Fruit fly (Drosophila melanogaster) whole organism, embryonic: ENCODE measurements around the gene Act87E.

Experiments used
- Abd-B ChIP-seq: fragments of 200-800 bp; sonication (Bioruptor generic); optimal IDR thresholded peaks from 2 replicates; lab custom pipeline; 2018; ENCODE audit warnings: missing biosample characterization, mild to moderate bottlenecking, missing genetic modification characterization, moderate library complexity
- CG11247 ChIP-seq: fragments of 200-800 bp; sonication (Bioruptor generic); IDR thresholded peaks from 2 replicates; pipeline ENCODE4 v1.3.6; 2022; ENCODE audit warnings: missing biosample characterization, missing genetic modification characterization
- CG16779 ChIP-seq: fragments of 200-800 bp; sonication (Bioruptor generic); IDR thresholded peaks from 2 replicates; pipeline ENCODE4 v1.3.6; 2022; ENCODE audit warnings: missing biosample characterization, missing genetic modification characterization
- CG17612 ChIP-seq: fragments of 200-800 bp; sonication (Bioruptor generic); IDR thresholded peaks from 2 replicates; pipeline ENCODE4 v1.3.6; 2022; ENCODE audit warnings: missing biosample characterization, missing genetic modification characterization
- CG18619 ChIP-seq: fragments of 200-800 bp; sonication (Bioruptor generic); optimal IDR thresholded peaks from 3 replicates; lab custom pipeline; 2017; ENCODE audit warnings: missing biosample characterization, mild to moderate bottlenecking, missing genetic modification characterization
- CG34376 ChIP-seq: fragments of 200-800 bp; sonication (Bioruptor generic); optimal IDR thresholded peaks from 2 replicates; lab custom pipeline; 2018; ENCODE audit warnings: missing biosample characterization, mild to moderate bottlenecking, missing genetic modification characterization
- CG5245 ChIP-seq: fragments of 200-800 bp; sonication (Bioruptor generic); optimal IDR thresholded peaks from 3 replicates; lab custom pipeline; 2016; ENCODE audit warnings: missing biosample characterization, missing genetic modification characterization
- CG6689 ChIP-seq: fragments of 200-800 bp; sonication (Bioruptor generic); IDR thresholded peaks from 2 replicates; pipeline ENCODE4 v1.3.6; 2022; ENCODE audit warnings: missing biosample characterization, missing genetic modification characterization
- CG6854 ChIP-seq: fragments of 200-800 bp; sonication (Bioruptor generic); optimal IDR thresholded peaks from 3 replicates; lab custom pipeline; 2017; ENCODE audit warnings: missing biosample characterization, mild to moderate bottlenecking, missing genetic modification characterization
- CG7928 ChIP-seq: fragments of 200-800 bp; sonication (Bioruptor generic); optimal IDR thresholded peaks from 2 replicates; lab custom pipeline; 2017; ENCODE audit warnings: missing biosample characterization, mild to moderate bottlenecking, missing genetic modification characterization
- CG8478 ChIP-seq: fragments of >200 bp; optimal IDR thresholded peaks from 2 replicates; lab custom pipeline; 2018
- Chrac-16 ChIP-seq: fragments of 200-800 bp; sonication (Bioruptor generic); optimal IDR thresholded peaks from 3 replicates; lab custom pipeline; 2016; ENCODE audit warnings: missing biosample characterization, missing genetic modification characterization
- Deaf1 ChIP-seq: fragments of 200-800 bp; optimal IDR thresholded peaks from 3 replicates; lab custom pipeline; 2019; ENCODE audit warnings: missing biosample characterization, mild to moderate bottlenecking, missing genetic modification characterization, moderate library complexity
- Dfd ChIP-seq, 2 experiments: fragments of >200 bp; optimal IDR thresholded peaks; 2 replicates each; lab custom pipeline; 2017; ENCODE audit warnings: missing biosample characterization in 2 of 2, missing genetic modification characterization in 2 of 2
- Dp ChIP-seq: fragments of 200-800 bp; sonication (Bioruptor generic); optimal IDR thresholded peaks from 2 replicates; lab custom pipeline; 2018; ENCODE audit warnings: missing biosample characterization, mild to moderate bottlenecking, missing genetic modification characterization, moderate library complexity
- Ets65A ChIP-seq: fragments of 200-800 bp; sonication (Bioruptor generic); peaks from one replicate; lab custom pipeline; 2016; ENCODE audit warnings: missing biosample characterization, missing genetic modification characterization
- Hey ChIP-seq: fragments of 200-800 bp; sonication (Bioruptor generic); optimal IDR thresholded peaks from 3 replicates; lab custom pipeline; 2018; ENCODE audit warnings: missing biosample characterization, mild to moderate bottlenecking, missing genetic modification characterization
- Kr ChIP-seq: fragments of 200-800 bp; sonication (Bioruptor generic); optimal IDR thresholded peaks from 2 replicates; lab custom pipeline; 2017; ENCODE audit warnings: missing biosample characterization, mild to moderate bottlenecking, missing genetic modification characterization
- Max ChIP-seq: fragments of 200-800 bp; sonication (Bioruptor generic); optimal IDR thresholded peaks from 2 replicates; lab custom pipeline; 2016; ENCODE audit warnings: missing biosample characterization, mild to moderate bottlenecking, missing genetic modification characterization
- Nf-YB ChIP-seq: fragments of 200-800 bp; sonication (Bioruptor generic); optimal IDR thresholded peaks from 3 replicates; lab custom pipeline; 2019; ENCODE audit warnings: missing biosample characterization, mild to moderate bottlenecking, missing genetic modification characterization, moderate library complexity
- Nf-YC ChIP-seq: fragments of 200-800 bp; optimal IDR thresholded peaks from 3 replicates; lab custom pipeline; 2019; ENCODE audit warnings: missing biosample characterization, mild to moderate bottlenecking, missing genetic modification characterization, moderate library complexity
- amos ChIP-seq: fragments of 200-800 bp; sonication (Bioruptor generic); IDR thresholded peaks from 2 replicates; pipeline ENCODE4 v1.3.6; 2022; ENCODE audit warnings: missing biosample characterization, missing genetic modification characterization; ENCODE audit not compliant: partially characterized antibody
- cg ChIP-seq: fragments of 200-800 bp; sonication (Bioruptor generic); optimal IDR thresholded peaks from 3 replicates; lab custom pipeline; 2019; ENCODE audit warnings: missing biosample characterization, mild to moderate bottlenecking, missing genetic modification characterization, moderate library complexity
- fru ChIP-seq: fragments of >200 bp; optimal IDR thresholded peaks from 2 replicates; lab custom pipeline; 2017
- grn ChIP-seq: fragments of 200-800 bp; sonication (Bioruptor generic); optimal IDR thresholded peaks from 3 replicates; lab custom pipeline; 2017; ENCODE audit warnings: missing biosample characterization, missing genetic modification characterization
- hbn ChIP-seq: fragments of 200-800 bp; sonication (Bioruptor generic); IDR thresholded peaks from 2 replicates; pipeline ENCODE4 v1.3.6; 2022; ENCODE audit warnings: missing biosample characterization, missing genetic modification characterization; ENCODE audit not compliant: partially characterized antibody
- lilli ChIP-seq: fragments of 200-800 bp; sonication (Bioruptor generic); optimal IDR thresholded peaks from 3 replicates; lab custom pipeline; 2016; ENCODE audit warnings: missing biosample characterization, missing genetic modification characterization
- prd ChIP-seq, 3 experiments: fragments of >200 bp in 2 of 3; fragments of 200-800 bp in 1 of 3; sonication (Bioruptor generic) in 1 of 3; optimal IDR thresholded peaks in 2 of 3; IDR thresholded peaks in 1 of 3; 2 replicates in 2 of 3; 3 replicates in 1 of 3; pipeline versions ENCODE4 v1.3.6 to Lab custom; 2017 to 2022; ENCODE audit warnings: missing biosample characterization in 1 of 3, missing genetic modification characterization in 1 of 3
- salm ChIP-seq: fragments of 200-800 bp; sonication (Bioruptor generic); optimal IDR thresholded peaks from 2 replicates; lab custom pipeline; 2018; ENCODE audit warnings: missing biosample characterization, mild to moderate bottlenecking, missing genetic modification characterization
- sens ChIP-seq: fragments of 200-800 bp; sonication (Bioruptor generic); peaks from one replicate; lab custom pipeline; 2016; ENCODE audit warnings: missing biosample characterization, missing genetic modification characterization
- sr ChIP-seq: fragments of 200-800 bp; sonication (Bioruptor generic); IDR thresholded peaks from 3 replicates; pipeline ENCODE4 v1.3.6; 2022; ENCODE audit warnings: missing biosample characterization, missing genetic modification characterization
- sug ChIP-seq: fragments of 200-800 bp; optimal IDR thresholded peaks from 2 replicates; lab custom pipeline; 2019; ENCODE audit warnings: missing biosample characterization, mild to moderate bottlenecking, missing genetic modification characterization, moderate library complexity
- twi ChIP-seq: fragments of 200-800 bp; optimal IDR thresholded peaks from 2 replicates; lab custom pipeline; 2019; ENCODE audit warnings: missing biosample characterization, mild to moderate bottlenecking, missing genetic modification characterization, moderate library complexity

The Act87E gene

dm6 chr3R:13388160-13388870, 37.5 kb upstream of the Act87E start, which contains the start of gene CG9799 (continued):
- TF ChIP-seq sens (GFP tag; lab: Kevin White, UChicago) (peak; percentile 36), fru (lab: Kevin White, UChicago) (no peak), CG17612 (GFP tag; lab: Robert Waterston, UW) (0 out of 2 replicates have a peak, but pooled peaks have one; percentile 10), Max (GFP tag; lab: Kevin White, UChicago) (peak; percentile 93), grn (GFP tag; lab: Kevin White, UChicago) (no peak), lilli (GFP tag; lab: Kevin White, UChicago) (no peak), Dp (GFP tag; lab: Kevin White, UChicago) (peak; percentile 92)

DNA sequence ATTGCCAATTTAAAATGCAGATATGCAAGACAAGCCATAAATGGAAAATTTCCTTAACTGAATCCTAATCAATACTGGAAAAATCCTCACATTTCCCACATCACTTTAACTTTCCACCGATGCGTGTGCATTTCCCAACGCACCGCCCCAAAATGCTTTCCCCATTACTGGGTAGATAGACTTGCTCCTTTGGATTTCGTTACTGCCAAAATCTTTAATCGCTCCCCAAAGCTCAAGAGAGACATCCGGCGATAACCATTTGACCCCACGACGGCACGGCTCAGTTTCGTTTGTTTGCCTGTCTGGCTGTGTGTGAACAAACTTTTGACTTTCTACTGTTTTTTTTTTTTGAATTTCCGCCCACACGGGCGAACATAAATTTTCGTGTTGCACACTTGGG, 35.3 kb upstream of the Act87E start:
- TF ChIP-seq CG5245 (no peak), Nf-YB (GFP tag; lab: Kevin White, UChicago) (no peak), salm (no peak), CG18619 (GFP tag; lab: Kevin White, UChicago) (no peak), CG16779 (GFP tag; lab: Robert Waterston, UW) (no peak), twi (tag; lab: Kevin White, UChicago) (no peak), CG6854 (GFP tag; lab: Kevin White, UChicago) (no peak), Kr (GFP tag; lab: Kevin White, UChicago) (no peak), Hey (tag; lab: Kevin White, UChicago) (no peak)
- TF ChIP-seq, all 482 proteins: peak for 0

dm6 chr3R:13393009-13393408, 32.8 kb upstream of the Act87E start:
- TF ChIP-seq salm, result no peak
- peak; percentile 5 for TF ChIP-seq CG34376

DNA sequence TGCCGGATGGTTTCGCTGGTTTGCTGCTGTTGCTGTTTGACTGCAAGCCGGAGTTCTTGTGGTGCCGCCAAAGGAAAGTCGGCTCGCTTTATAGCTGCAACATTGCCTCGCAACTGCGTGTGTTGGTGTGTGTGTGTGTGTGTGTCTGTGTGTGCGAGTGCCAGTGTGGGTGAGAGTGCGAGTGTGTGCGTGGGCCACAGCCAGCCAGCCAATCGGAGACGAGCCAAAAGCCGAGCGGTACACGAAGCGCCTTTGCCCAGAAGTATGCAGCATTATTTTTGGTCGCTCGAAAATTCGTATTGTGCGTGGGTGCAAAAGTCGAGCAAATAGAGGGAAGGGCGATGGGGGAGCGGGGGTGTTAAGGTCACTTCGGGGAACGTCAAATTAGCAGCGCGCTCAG, 30.6 kb upstream of the Act87E start, which contains the start of gene CCHa2:
Gene CCHa2 (minus strand): TSS at position 65 of the 400 bp plus-strand sequence.
- no peak for TF ChIP-seq prd (optimal IDR thresholded peaks at IDR 0.05; lab: Kevin White, UChicago)
- TF ChIP-seq prd (GFP tag; IDR thresholded peaks at IDR 0.05; lab: Robert Waterston, UW), result 0 out of 3 replicates have a peak, but pooled peaks have one; percentile 14
- peak; percentile 27 for TF ChIP-seq cg (GFP tag; lab: Kevin White, UChicago)
- peak; percentile 90 for TF ChIP-seq Nf-YC (tag; lab: Kevin White, UChicago)
- TF ChIP-seq Dfd (GFP tag; optimal IDR thresholded peaks at IDR 0.05; lab: Kevin White, UChicago), result peak in 1 of 2 experiments; percentile 14
- TF ChIP-seq sr, result 0 out of 3 replicates have a peak, but pooled peaks have one; percentile 21
- TF ChIP-seq amos (GFP tag; lab: Robert Waterston, UW), result no peak
- peak; percentile 7; the same call in 1 of the 2 replicates for TF ChIP-seq CG11247 (GFP tag; lab: Robert Waterston, UW)
- 0 out of 2 replicates have a peak, but pooled peaks have one; percentile 7 for TF ChIP-seq CG6689 (GFP tag; lab: Robert Waterston, UW)
- peak; percentile 84 for TF ChIP-seq Deaf1
- TF ChIP-seq Nf-YB (GFP tag; lab: Kevin White, UChicago), result peak; percentile 81
- peak; percentile 36 for TF ChIP-seq CG8478 (lab: Kevin White, UChicago)
- no peak for TF ChIP-seq hbn (GFP tag; lab: Robert Waterston, UW)
- no peak for TF ChIP-seq sug (tag; lab: Kevin White, UChicago)
- no peak for TF ChIP-seq Abd-B
- TF ChIP-seq Chrac-16 (GFP tag; lab: Kevin White, UChicago), result no peak

dm6 chr3R:13397040-13397439, 28.7 kb upstream of the Act87E start, which contains the start of gene CG14374:
CG14374 (minus strand) TSS chr3R:13397140.
- TF ChIP-seq Ets65A (GFP tag; lab: Kevin White, UChicago) (peak; percentile 81), CG7928 (GFP tag; lab: Kevin White, UChicago) (no peak)
